Fruit fly (Drosophila melanogaster) whole organism, embryonic: ENCODE results near the gene PGAP1.

Experiments
- Aef1 ChIP-seq: fragments of 200-800 bp; sonication (Bioruptor generic); IDR thresholded peaks from 3 replicates; pipeline ENCODE4 v1.3.6; 2022; ENCODE audit warnings: missing biosample characterization, missing genetic modification characterization
- Atf6 ChIP-seq: fragments of 200-800 bp; sonication (Bioruptor generic); IDR thresholded peaks from 2 replicates; pipeline ENCODE4 v1.3.6; 2022; ENCODE audit warnings: missing biosample characterization, missing genetic modification characterization
- Awh ChIP-seq: fragments of 200-800 bp; sonication (Bioruptor generic); IDR thresholded peaks from 2 replicates; pipeline ENCODE4, ENCODE4 v1.3.6; 2022; ENCODE audit warnings: missing biosample characterization, missing genetic modification characterization
- B-H1 ChIP-seq: fragments of 200-800 bp; sonication (Bioruptor generic); IDR thresholded peaks from 3 replicates; pipeline ENCODE4 v1.3.6; 2022; ENCODE audit warnings: missing biosample characterization, missing genetic modification characterization
- CG11560 ChIP-seq: fragments of 200-800 bp; sonication (Bioruptor generic); IDR thresholded peaks from 3 replicates; pipeline ENCODE4 v1.3.6; 2022; ENCODE audit warnings: missing biosample characterization, missing genetic modification characterization
- CG12219 ChIP-seq: fragments of 200-800 bp; sonication (Bioruptor generic); optimal IDR thresholded peaks from 3 replicates; lab custom pipeline; 2018; ENCODE audit warnings: missing biosample characterization, mild to moderate bottlenecking, missing genetic modification characterization
- CG13624 ChIP-seq: fragments of 200-800 bp; sonication (Bioruptor generic); optimal IDR thresholded peaks from 2 replicates; lab custom pipeline; 2016; ENCODE audit warnings: missing biosample characterization, missing genetic modification characterization
- CG14860 ChIP-seq: fragments of 200-800 bp; sonication (Bioruptor generic); IDR thresholded peaks from 3 replicates; pipeline ENCODE4 v1.3.6; 2022; ENCODE audit warnings: missing biosample characterization, missing genetic modification characterization; ENCODE audit not compliant: partially characterized antibody
- CG17568 ChIP-seq: fragments of 200-800 bp; sonication (Bioruptor generic); optimal IDR thresholded peaks from 2 replicates; lab custom pipeline; 2018; ENCODE audit warnings: missing biosample characterization, mild to moderate bottlenecking, missing genetic modification characterization, moderate library complexity
- CG17912 ChIP-seq: fragments of 200-800 bp; sonication (Bioruptor generic); optimal IDR thresholded peaks from 2 replicates; lab custom pipeline; 2018; ENCODE audit warnings: missing biosample characterization, mild to moderate bottlenecking, missing genetic modification characterization
- CG32532 ChIP-seq: fragments of 200-800 bp; sonication (Bioruptor generic); IDR thresholded peaks from 2 replicates; pipeline ENCODE4 v1.3.6; 2022; ENCODE audit warnings: missing biosample characterization, missing genetic modification characterization
- CG43689 ChIP-seq: fragments of 200-800 bp; sonication (Bioruptor generic); IDR thresholded peaks from 2 replicates; pipeline ENCODE4 v1.3.6; 2022; ENCODE audit warnings: missing biosample characterization, missing genetic modification characterization
- CG6813 ChIP-seq: fragments of 200-800 bp; sonication (Bioruptor generic); optimal IDR thresholded peaks from 2 replicates; lab custom pipeline; 2017; ENCODE audit warnings: missing biosample characterization, missing genetic modification characterization, mild to moderate bottlenecking, moderate library complexity, missing genetic modification reagents
- CG8290 ChIP-seq, 3 experiments: fragments of 200-800 bp; sonication (Bioruptor generic); optimal IDR thresholded peaks; 2 replicates each; lab custom pipeline; 2016 to 2019; ENCODE audit warnings: missing biosample characterization in 3 of 3, missing genetic modification characterization in 3 of 3, mild to moderate bottlenecking in 2 of 3, moderate library complexity in 1 of 3
- CG8359 ChIP-seq: fragments of 200-800 bp; sonication (Bioruptor generic); optimal IDR thresholded peaks from 2 replicates; lab custom pipeline; 2017; ENCODE audit warnings: missing biosample characterization, mild to moderate bottlenecking, missing genetic modification characterization, borderline replicate concordance
- CG8478 ChIP-seq: fragments of >200 bp; optimal IDR thresholded peaks from 2 replicates; lab custom pipeline; 2018
- Camta ChIP-seq: fragments of 200-800 bp; sonication (Bioruptor generic); optimal IDR thresholded peaks from 2 replicates; lab custom pipeline; 2016; ENCODE audit warnings: missing biosample characterization, missing genetic modification characterization
- CrebB ChIP-seq: fragments of 200-800 bp; sonication (Bioruptor generic); optimal IDR thresholded peaks from 3 replicates; lab custom pipeline; 2018; ENCODE audit warnings: missing biosample characterization, mild to moderate bottlenecking, missing genetic modification characterization
- D19B ChIP-seq: fragments of 200-800 bp; sonication (Bioruptor generic); optimal IDR thresholded peaks from 2 replicates; lab custom pipeline; 2017; ENCODE audit warnings: missing biosample characterization, mild to moderate bottlenecking, missing genetic modification characterization
- Hr51 ChIP-seq, 2 experiments: fragments of 200-800 bp; sonication (Bioruptor generic); optimal IDR thresholded peaks; 2 replicates in 1 of 2; 3 replicates in 1 of 2; lab custom pipeline; 2016 to 2018; ENCODE audit warnings: missing biosample characterization in 2 of 2, missing genetic modification characterization in 2 of 2, mild to moderate bottlenecking in 1 of 2, moderate library complexity in 1 of 2
- Mad ChIP-seq: fragments of 200-800 bp; sonication (Bioruptor generic); optimal IDR thresholded peaks from 2 replicates; lab custom pipeline; 2016; ENCODE audit warnings: missing biosample characterization, missing genetic modification characterization
- Opbp ChIP-seq: fragments of 200-800 bp; sonication (Bioruptor generic); IDR thresholded peaks from 3 replicates; pipeline ENCODE4 v1.3.6; 2022; ENCODE audit warnings: missing biosample characterization, missing genetic modification characterization; ENCODE audit not compliant: partially characterized antibody
- Usf ChIP-seq: fragments of 200-800 bp; sonication (Bioruptor generic); optimal IDR thresholded peaks from 2 replicates; lab custom pipeline; 2017; ENCODE audit warnings: missing genotype, missing biosample characterization, missing genetic modification characterization
- Xrp1 ChIP-seq: fragments of 200-800 bp; sonication (Bioruptor generic); IDR thresholded peaks from 2 replicates; pipeline ENCODE4 v1.3.6; 2022; ENCODE audit warnings: missing biosample characterization, missing genetic modification characterization
- YL-1 ChIP-seq: fragments of 200-800 bp; sonication (Bioruptor generic); optimal IDR thresholded peaks from 3 replicates; lab custom pipeline; 2017; ENCODE audit warnings: missing biosample characterization, mild to moderate bottlenecking, missing genetic modification characterization
- ase ChIP-seq: fragments of 200-800 bp; sonication (Bioruptor generic); IDR thresholded peaks from 3 replicates; pipeline ENCODE4 v1.3.6; 2022; ENCODE audit warnings: missing biosample characterization, missing genetic modification characterization
- ato ChIP-seq: fragments of 200-800 bp; sonication (Bioruptor generic); IDR thresholded peaks from 2 replicates; pipeline ENCODE4 v1.3.6; 2022; ENCODE audit warnings: missing biosample characterization, missing genetic modification characterization; ENCODE audit not compliant: partially characterized antibody
- bab2 ChIP-seq: fragments of 200-800 bp; sonication (Bioruptor generic); optimal IDR thresholded peaks from 2 replicates; lab custom pipeline; 2016; ENCODE audit warnings: missing biosample characterization, missing genetic modification characterization
- cad ChIP-seq: fragments of >200 bp; optimal IDR thresholded peaks from 2 replicates; lab custom pipeline; 2017; ENCODE audit warnings: missing biosample characterization, missing genetic modification characterization
- crp ChIP-seq, 2 experiments: fragments of 200-800 bp; sonication (Bioruptor generic); optimal IDR thresholded peaks; 2 replicates in 1 of 2; 3 replicates in 1 of 2; lab custom pipeline; 2017; ENCODE audit warnings: missing biosample characterization in 2 of 2, missing genetic modification characterization in 2 of 2, mild to moderate bottlenecking in 1 of 2, moderate library complexity in 1 of 2
- ems ChIP-seq: fragments of 200-800 bp; sonication (Bioruptor generic); optimal IDR thresholded peaks from 3 replicates; lab custom pipeline; 2016; ENCODE audit warnings: missing biosample characterization, missing genetic modification characterization
- eyg ChIP-seq: fragments of 200-800 bp; sonication (Bioruptor generic); optimal IDR thresholded peaks from 3 replicates; lab custom pipeline; 2016; ENCODE audit warnings: missing biosample characterization, missing genetic modification characterization
- fd96Cb ChIP-seq: fragments of 200-800 bp; sonication (Bioruptor generic); optimal IDR thresholded peaks from 2 replicates; lab custom pipeline; 2018; ENCODE audit warnings: missing biosample characterization, mild to moderate bottlenecking, missing genetic modification characterization, moderate library complexity
- fu2 ChIP-seq: fragments of 200-800 bp; sonication (Bioruptor generic); optimal IDR thresholded peaks from 2 replicates; lab custom pipeline; 2016; ENCODE audit warnings: missing biosample characterization, missing genetic modification characterization
- gsb ChIP-seq: fragments of 200-800 bp; sonication (Bioruptor generic); IDR thresholded peaks from 2 replicates; pipeline ENCODE4 v1.3.6; 2022; ENCODE audit warnings: missing biosample characterization, missing genetic modification characterization
- gt ChIP-seq: fragments of 200-800 bp; sonication (Bioruptor generic); IDR thresholded peaks from 2 replicates; pipeline ENCODE4 v1.3.6; 2022; ENCODE audit warnings: missing biosample characterization, missing genetic modification characterization
- ham ChIP-seq: fragments of 200-800 bp; sonication (Bioruptor generic); IDR thresholded peaks from 2 replicates; pipeline ENCODE4 v1.3.6; 2022; ENCODE audit warnings: missing biosample characterization, missing genetic modification characterization
- jing ChIP-seq: fragments of 200-800 bp; sonication (Bioruptor generic); optimal IDR thresholded peaks from 2 replicates; lab custom pipeline; 2018; ENCODE audit warnings: missing biosample characterization, mild to moderate bottlenecking, missing genetic modification characterization
- luna ChIP-seq: fragments of 200-800 bp; sonication (Bioruptor generic); optimal IDR thresholded peaks from 2 replicates; lab custom pipeline; 2016; ENCODE audit warnings: missing biosample characterization, missing genetic modification characterization
- maf-S ChIP-seq: fragments of 200-800 bp; sonication (Bioruptor generic); optimal IDR thresholded peaks from 2 replicates; lab custom pipeline; 2016; ENCODE audit warnings: missing biosample characterization, missing genetic modification characterization
- nau ChIP-seq: fragments of 200-800 bp; sonication (Bioruptor generic); optimal IDR thresholded peaks from 3 replicates; lab custom pipeline; 2017; ENCODE audit warnings: missing biosample characterization, mild to moderate bottlenecking, missing genetic modification characterization, missing genetic modification reagents
- sisA ChIP-seq: fragments of 200-800 bp; sonication (Bioruptor generic); IDR thresholded peaks from 2 replicates; pipeline ENCODE4 v1.3.6; 2022; ENCODE audit warnings: missing biosample characterization, missing genetic modification characterization
- slp2 ChIP-seq: fragments of 200-800 bp; sonication (Bioruptor generic); optimal IDR thresholded peaks from 2 replicates; lab custom pipeline; 2016; ENCODE audit warnings: missing biosample characterization, missing genetic modification characterization
- sna ChIP-seq: fragments of 200-800 bp; sonication (Bioruptor generic); IDR thresholded peaks from 2 replicates; pipeline ENCODE4 v1.3.6; 2022; ENCODE audit warnings: missing biosample characterization, missing genetic modification characterization; ENCODE audit not compliant: partially characterized antibody
- stwl ChIP-seq: fragments of 200-800 bp; sonication (Bioruptor generic); optimal IDR thresholded peaks from 3 replicates; lab custom pipeline; 2018; ENCODE audit warnings: missing biosample characterization, mild to moderate bottlenecking, missing genetic modification characterization, moderate library complexity
- tgo ChIP-seq: fragments of 200-800 bp; sonication (Bioruptor generic); IDR thresholded peaks from 3 replicates; pipeline ENCODE4 v1.3.6; 2022; ENCODE audit warnings: missing biosample characterization, missing genetic modification characterization
- tin ChIP-seq: fragments of 200-800 bp; sonication (Bioruptor generic); optimal IDR thresholded peaks from 3 replicates; lab custom pipeline; 2016; ENCODE audit warnings: missing biosample characterization, missing genetic modification characterization
- tio ChIP-seq: fragments of 200-800 bp; sonication (Bioruptor generic); optimal IDR thresholded peaks from 2 replicates; lab custom pipeline; 2017; ENCODE audit warnings: missing biosample characterization, missing genetic modification characterization, inconsistent platforms
- wor ChIP-seq: fragments of 200-800 bp; sonication (Bioruptor generic); IDR thresholded peaks from 2 replicates; pipeline ENCODE4 v1.3.6; 2022; ENCODE audit warnings: missing biosample characterization, missing genetic modification characterization
- yki ChIP-seq: fragments of >200 bp; optimal IDR thresholded peaks from 3 replicates; lab custom pipeline; 2018

The PGAP1 gene

DNA sequence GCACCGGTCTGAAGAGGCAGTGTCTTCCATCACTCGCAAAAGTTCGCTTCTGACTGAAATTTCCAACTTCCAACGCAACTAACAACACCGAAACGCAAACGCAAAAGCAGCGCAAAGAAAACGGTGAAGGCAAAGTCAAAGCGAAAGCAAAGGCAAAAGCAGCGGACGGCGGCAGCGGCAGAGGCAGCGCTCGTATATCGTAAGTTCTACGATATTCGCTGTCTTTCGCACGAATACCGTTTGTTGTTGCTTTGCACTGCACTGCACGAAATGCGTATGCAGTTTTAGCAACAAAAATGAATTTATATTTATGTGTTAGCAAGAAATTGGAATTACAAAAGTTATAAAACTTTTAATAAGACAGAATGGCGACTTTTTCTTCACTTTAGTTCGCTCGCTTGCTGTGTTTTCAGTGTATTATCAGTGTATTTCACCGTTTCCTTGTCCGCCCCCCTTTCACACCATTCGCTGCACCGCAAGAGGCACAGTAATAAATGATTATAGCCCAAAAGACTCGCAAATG, 40.8 kb downstream of the PGAP1 start, which contains the start of gene OtopLa (continued):
- TF ChIP-seq YL-1 (peak; percentile 7), CG8359 (peak; percentile 58), ato (GFP tag; lab: Robert Waterston, UW) (no peak), sna (GFP tag; lab: Robert Waterston, UW) (no peak), ase (GFP tag; lab: Robert Waterston, UW) (peak; percentile 82), CG14860 (GFP tag; lab: Robert Waterston, UW) (no peak), fd96Cb (peak; percentile 79), jing (GFP tag; lab: Kevin White, UChicago) (peak; percentile 52), CG32532 (GFP tag; lab: Robert Waterston, UW) (peak; percentile 84), CG17568 (GFP tag; lab: Kevin White, UChicago) (peak; percentile 66), nau (GFP tag; lab: Kevin White, UChicago) (no peak), Mad (GFP tag; lab: Kevin White, UChicago) (peak; percentile 55), Usf (GFP tag; lab: Kevin White, UChicago) (peak; percentile 25), Aef1 (GFP tag; lab: Robert Waterston, UW) (peak; percentile 75), maf-S (GFP tag; lab: Kevin White, UChicago) (peak; percentile 56), gt (GFP tag; lab: Robert Waterston, UW) (peak; percentile 53; the same call in 1 of the 2 replicates), D19B (GFP tag; lab: Kevin White, UChicago) (peak; percentile 55), tio (GFP tag; lab: Kevin White, UChicago) (peak; percentile 64), Atf6 (GFP tag; lab: Robert Waterston, UW) (peak; percentile 81), Hr51 (GFP tag; optimal IDR thresholded peaks at IDR 0.05; lab: Kevin White, UChicago) (peak; percentile 58 to 82), bab2 (GFP tag; lab: Kevin White, UChicago) (peak; percentile 84), Xrp1 (GFP tag; lab: Robert Waterston, UW) (peak; percentile 92), ems (peak; percentile 68), CG12219 (peak; percentile 76), CG11560 (tag; lab: Robert Waterston, UW) (0 out of 3 replicates have a peak, but pooled peaks have one; percentile 63), CG6813 (peak; percentile 80), eyg (GFP tag; lab: Kevin White, UChicago) (peak; percentile 78), Camta (GFP tag; lab: Kevin White, UChicago) (peak; percentile 85), crp (GFP tag; optimal IDR thresholded peaks at IDR 0.05; lab: Kevin White, UChicago) (peak in 1 of 2 experiments; percentile 32), cad (GFP tag; lab: Kevin White, UChicago) (no peak), tin (peak; percentile 84), Awh (peak; percentile 89), CG8478 (lab: Kevin White, UChicago) (no peak), yki (lab: Kevin White, UChicago) (no peak), gsb (GFP tag; lab: Robert Waterston, UW) (peak; percentile 48; the same call in 1 of the 2 replicates), CG43689 (GFP tag; lab: Robert Waterston, UW) (peak; percentile 36; the same call in 1 of the 2 replicates), CrebB (tag; lab: Kevin White, UChicago) (peak; percentile 57), CG8290 (GFP tag; optimal IDR thresholded peaks at IDR 0.05; lab: Kevin White, UChicago) (peak; percentile 66), CG8290 (tag; optimal IDR thresholded peaks at IDR 0.05; lab: Kevin White, UChicago) (peak in 1 of 2 experiments; percentile 70), CG13624 (GFP tag; lab: Kevin White, UChicago) (peak; percentile 68), luna (GFP tag; lab: Kevin White, UChicago) (peak; percentile 0), slp2 (GFP tag; lab: Kevin White, UChicago) (peak; percentile 72), CG17912 (no peak), ham (peak; percentile 53; the same call in 1 of the 2 replicates), wor (GFP tag; lab: Robert Waterston, UW) (peak; percentile 78), stwl (peak; percentile 9), Opbp (GFP tag; lab: Robert Waterston, UW) (no peak), tgo (GFP tag; lab: Robert Waterston, UW) (peak; percentile 84), B-H1 (peak; percentile 71), sisA (peak; percentile 87), fu2 (GFP tag; lab: Kevin White, UChicago) (peak; percentile 59)
